Worm (Caenorhabditis elegans): Measurements from ENCODE around the gene ttbk-6.
"Not testable (repeated sequence)": the region's sequence is repeated elsewhere in the genome, so short reads cannot be mapped to it uniquely, and the experiment has no call there.

The ttbk-6 gene

ce11 chrIII:5031375-5031836, 43.1 kb upstream of the ttbk-6 start (continued):
- TF ChIP-seq Y53G8AR.9 (GFP tag; conservative IDR thresholded peaks at IDR 0.05) (peak; percentile 74), madf-3 (GFP tag; IDR thresholded peaks at IDR 0.05) (peak; percentile 62; the same call in 1 of the 2 replicates), bed-2 (GFP tag; IDR thresholded peaks at IDR 0.05) (0 out of 2 replicates have a peak, but pooled peaks have one; percentile 14), F23B12.7 (tag; optimal IDR thresholded peaks at IDR 0.05; ENCODE audit: insufficient read depth) (peak; percentile 19), nhr-80 (tag; optimal IDR thresholded peaks at IDR 0.05) (peak; percentile 89), ztf-25 (GFP tag; IDR thresholded peaks at IDR 0.05) (0 out of 2 replicates have a peak, but pooled peaks have one; percentile 17), chd-7 (tag; optimal IDR thresholded peaks at IDR 0.05) (peak; percentile 79), tbp1 (GFP tag; optimal IDR thresholded peaks at IDR 0.05) (peak; percentile 85), lin-40 (tag; optimal IDR thresholded peaks at IDR 0.05) (peak; percentile 91), K11D2.4 (GFP tag; IDR thresholded peaks at IDR 0.05) (peak; percentile 87), nhr-179 (tag; optimal IDR thresholded peaks at IDR 0.05) (peak; percentile 70), hlh-12 (tag; optimal IDR thresholded peaks at IDR 0.05) (peak; percentile 8), attf-6 (GFP tag; IDR thresholded peaks at IDR 0.05) (0 out of 2 replicates have a peak, but pooled peaks have one; percentile 57), zim-3 (tag; optimal IDR thresholded peaks at IDR 0.05) (peak; percentile 1), ceh-100 (GFP tag; IDR thresholded peaks at IDR 0.05) (peak; percentile 71), die-1 (tag; optimal IDR thresholded peaks at IDR 0.05) (peak; percentile 48), repo-1 (tag; optimal IDR thresholded peaks at IDR 0.05) (peak; percentile 90), hmg-20 (GFP tag; IDR thresholded peaks at IDR 0.05) (peak; percentile 77; the same call in 1 of the 2 replicates), ZK185.1 (tag; optimal IDR thresholded peaks at IDR 0.05; ENCODE audit: poor library complexity, severe bottlenecking) (peak; percentile 84), D2030.7 (GFP tag; IDR thresholded peaks at IDR 0.05) (peak; percentile 90), athp-1 (tag; optimal IDR thresholded peaks at IDR 0.05) (peak; percentile 46), nhr-120 (GFP tag; IDR thresholded peaks at IDR 0.05) (0 out of 2 replicates have a peak, but pooled peaks have one; percentile 19), dpff-1 (tag; optimal IDR thresholded peaks at IDR 0.05) (peak; percentile 2), C06A6.2 (GFP tag; conservative IDR thresholded peaks at IDR 0.05) (peak; percentile 72; the same call in 1 of the 2 replicates), hsf-1 (GFP tag; IDR thresholded peaks at IDR 0.05) (0 out of 2 replicates have a peak, but pooled peaks have one; percentile 55), Y56A3A.18 (GFP tag; IDR thresholded peaks at IDR 0.05) (peak; percentile 84; the same call in 1 of the 2 replicates), ekl-4 (GFP tag; IDR thresholded peaks at IDR 0.05) (peak; percentile 87), ceh-27 (GFP tag; optimal IDR thresholded peaks at IDR 0.05) (peak; percentile 70), nhr-90 (tag; optimal IDR thresholded peaks at IDR 0.05) (peak; percentile 70), aptf-3 (GFP tag; IDR thresholded peaks at IDR 0.05) (peak; percentile 79; the same call in 1 of the 2 replicates), ceh-79 (tag; optimal IDR thresholded peaks at IDR 0.05) (peak; percentile 68), let-526 (GFP tag; IDR thresholded peaks at IDR 0.05) (peak; percentile 59; the same call in 1 of the 2 replicates), ztf-26 (tag; optimal IDR thresholded peaks at IDR 0.05) (peak; percentile 78), egrh-3 (GFP tag; IDR thresholded peaks at IDR 0.05) (peak; percentile 84), rcor-1 (GFP tag; IDR thresholded peaks at IDR 0.05) (peak; percentile 93), ceh-91 (GFP tag; IDR thresholded peaks at IDR 0.05) (peak; percentile 66), cebp-1 (GFP tag; IDR thresholded peaks at IDR 0.05) (0 out of 2 replicates have a peak, but pooled peaks have one; percentile 45), attf-5 (GFP tag; optimal IDR thresholded peaks at IDR 0.05) (peak; percentile 71), mes-4 (tag; optimal IDR thresholded peaks at IDR 0.05) (peak; percentile 54), ets-4 (GFP tag; optimal IDR thresholded peaks at IDR 0.05) (peak; percentile 55), tlf-1 (GFP tag; optimal IDR thresholded peaks at IDR 0.05) (peak; percentile 60), F49E8.2 (tag; optimal IDR thresholded peaks at IDR 0.05; ENCODE audit: insufficient read depth) (peak; percentile 9), ztf-28 (GFP tag; IDR thresholded peaks at IDR 0.05) (0 out of 2 replicates have a peak, but pooled peaks have one; percentile 61), F33H1.4 (GFP tag; IDR thresholded peaks at IDR 0.05) (peak; percentile 71), F22D6.2 (tag; optimal IDR thresholded peaks at IDR 0.05) (peak; percentile 50), C17E4.6 (GFP tag; IDR thresholded peaks at IDR 0.05) (peak; percentile 79), let-607 (tag; optimal IDR thresholded peaks at IDR 0.05) (peak in 1 of 2 experiments; percentile 59)
- not testable (repeated sequence) for TF ChIP-seq cebp-1 (tag; optimal IDR thresholded peaks at IDR 0.05)
